Fruit fly (Drosophila melanogaster): ENCODE results near the gene CG17712.
A peak's percentile ranks its signal among the peaks of the same experiment; 100 is the strongest.

CG17712 gene

DNA sequence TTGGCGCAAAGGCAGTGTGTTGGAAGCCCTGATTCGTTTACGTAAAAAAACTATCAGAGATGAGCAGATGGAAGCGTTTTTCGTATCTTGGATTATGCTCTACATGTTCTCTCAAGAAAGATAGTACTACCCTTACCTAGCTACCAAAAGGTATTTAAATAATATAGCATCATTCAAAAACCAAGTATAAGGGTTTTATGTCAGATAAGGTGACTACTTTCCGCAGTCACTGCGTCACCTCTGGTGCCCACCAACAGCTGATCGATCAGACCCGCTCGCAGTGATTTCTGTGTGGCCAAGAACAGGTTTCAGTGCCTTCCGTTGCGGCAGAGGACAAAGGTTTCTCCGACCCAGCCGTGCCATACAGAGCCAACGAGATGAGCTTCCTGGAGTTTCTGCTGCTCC is 22.3 kb downstream of the CG17712 start, which contains the start of the genes Eno and CG31937 (continued):
- TF ChIP-seq BtbVII (GFP tag; optimal IDR thresholded peaks at IDR 0.05) (no peak), Sry-β (GFP tag; optimal IDR thresholded peaks at IDR 0.05) (peak; percentile 90), MBD-R2 (GFP tag; IDR thresholded peaks at IDR 0.05) (peak; percentile 86), CG42726 (GFP tag; IDR thresholded peaks at IDR 0.05; ENCODE audit: partially characterized antibody) (no peak), Tbp (GFP tag; optimal IDR thresholded peaks at IDR 0.05) (no peak), HmgZ (tag; optimal IDR thresholded peaks at IDR 0.05) (peak; percentile 73), BEAF-32 (GFP tag; optimal IDR thresholded peaks at IDR 0.05) (peak; percentile 26), ci (GFP tag; IDR thresholded peaks at IDR 0.05) (peak; percentile 63; the same call in 2 of the 3 replicates), CG7839 (tag; optimal IDR thresholded peaks at IDR 0.05) (peak; percentile 47), CG16815 (GFP tag; optimal IDR thresholded peaks at IDR 0.05) (peak; percentile 37), ara (GFP tag; IDR thresholded peaks at IDR 0.05) (peak; percentile 68), CG10462 (GFP tag; optimal IDR thresholded peaks at IDR 0.05) (no peak), bcd (GFP tag; optimal IDR thresholded peaks at IDR 0.05) (peak; percentile 52), CG31365 (tag; optimal IDR thresholded peaks at IDR 0.05) (no peak), lola (GFP tag; optimal IDR thresholded peaks at IDR 0.05) (no peak), CG3407 (GFP tag; optimal IDR thresholded peaks at IDR 0.05) (peak; percentile 23), dmrt11E (tag; optimal IDR thresholded peaks at IDR 0.05) (no peak), CG4360 (GFP tag; IDR thresholded peaks at IDR 0.05) (no peak), CG17802 (tag; optimal IDR thresholded peaks at IDR 0.05) (no peak), tx (GFP tag; optimal IDR thresholded peaks at IDR 0.05) (no peak), CG34422 (GFP tag; IDR thresholded peaks at IDR 0.05) (peak; percentile 55; the same call in 2 of the 3 replicates), mirr (GFP tag; optimal IDR thresholded peaks at IDR 0.05) (peak; percentile 36), ssp (GFP tag; IDR thresholded peaks at IDR 0.05) (0 out of 2 replicates have a peak, but pooled peaks have one; percentile 29), CG7556 (GFP tag; optimal IDR thresholded peaks at IDR 0.05) (peak; percentile 37), CG8944 (GFP tag; optimal IDR thresholded peaks at IDR 0.05) (peak; percentile 48), CG6654 (GFP tag; optimal IDR thresholded peaks at IDR 0.05) (no peak), CG6175 (GFP tag; IDR thresholded peaks at IDR 0.05) (no peak), CG7271 (tag; optimal IDR thresholded peaks at IDR 0.05) (no peak), CG14965 (GFP tag; optimal IDR thresholded peaks at IDR 0.05; ENCODE audit: borderline replicate concordance) (no peak), cad (GFP tag; optimal IDR thresholded peaks at IDR 0.05) (no peak), Nf-YA (GFP tag; IDR thresholded peaks at IDR 0.05) (no peak), CG4424 (GFP tag; optimal IDR thresholded peaks at IDR 0.05) (peak; percentile 44), schlank (tag; optimal IDR thresholded peaks at IDR 0.05) (no peak), Rx (GFP tag; IDR thresholded peaks at IDR 0.05) (no peak), wor (GFP tag; IDR thresholded peaks at IDR 0.05) (0 out of 2 replicates have a peak, but pooled peaks have one; percentile 14), CTCF (GFP tag; optimal IDR thresholded peaks at IDR 0.05) (no peak), ewg (GFP tag; optimal IDR thresholded peaks at IDR 0.05) (no peak), CG2202 (tag; optimal IDR thresholded peaks at IDR 0.05) (no peak), slbo (GFP tag; IDR thresholded peaks at IDR 0.05) (peak; percentile 76), NC2α (GFP tag; optimal IDR thresholded peaks at IDR 0.05) (no peak), CG2199 (GFP tag; IDR thresholded peaks at IDR 0.05) (no peak), CG13624 (GFP tag; optimal IDR thresholded peaks at IDR 0.05) (peak; percentile 56), CG1647 (GFP tag; optimal IDR thresholded peaks at IDR 0.05) (peak; percentile 14), aop (GFP tag; IDR thresholded peaks at IDR 0.05) (no peak), gcm2 (GFP tag; optimal IDR thresholded peaks at IDR 0.05) (no peak), bsh (GFP tag; optimal IDR thresholded peaks at IDR 0.05) (peak; percentile 17 to 24), CG5953 (GFP tag; IDR thresholded peaks at IDR 0.05) (no peak), caup (GFP tag; optimal IDR thresholded peaks at IDR 0.05; ENCODE audit: severe bottlenecking) (no peak), kay (GFP tag; optimal IDR thresholded peaks at IDR 0.05) (no peak), HLHmδ (GFP tag; optimal IDR thresholded peaks at IDR 0.05) (no peak), B-H2 (GFP tag; optimal IDR thresholded peaks at IDR 0.05) (peak; percentile 69), ftz-f1 (GFP tag; optimal IDR thresholded peaks at IDR 0.05) (peak; percentile 15)
